Worm (Caenorhabditis elegans) whole organism, late embryonic: ENCODE results near the gene C01G10.1.
"Not testable (repeated sequence)": the region's sequence is repeated elsewhere in the genome, so short reads cannot be mapped to it uniquely, and the experiment has no call there.

Experiments used
- fkh-10 ChIP-seq: fragments of 150-350 bp; optimal IDR thresholded peaks from 2 replicates; lab custom pipeline; 2014; ENCODE audit warnings: missing biosample characterization, missing genetic modification reagents, missing genetic modification characterization
- pha-4 ChIP-seq: fragments of 150-350 bp; optimal IDR thresholded peaks from 2 replicates; lab custom pipeline; 2018; ENCODE audit warnings: missing biosample characterization, missing genetic modification reagents, missing genetic modification characterization

ce11 chrV:15105893-15106598 lies 6.5 kb downstream of the C01G10.1 start, which contains the start of gene C01G10.14:
- TF ChIP-seq pha-4 (tag; lab: Kevin White, UChicago); fkh-10: not testable (repeated sequence)
